Worm (Caenorhabditis elegans) whole organism, L2 larva: ENCODE data around the gene lag-2.

Source experiments
- ama-1 ChIP-seq: fragments of 150-350 bp; optimal IDR thresholded peaks from 2 replicates; lab custom pipeline; 2018; ENCODE audit warnings: inconsistent platforms
- crh-2 ChIP-seq: sonication (generic microtip); optimal IDR thresholded peaks from 2 replicates; lab custom pipeline; 2017; ENCODE audit warnings: missing biosample characterization, missing genetic modification characterization
- dmd-4 ChIP-seq: sonication (generic microtip); optimal IDR thresholded peaks from 2 replicates; lab custom pipeline; 2017; ENCODE audit warnings: missing biosample characterization, missing genetic modification characterization
- egl-27 ChIP-seq: sonication (generic microtip); optimal IDR thresholded peaks from 3 replicates; lab custom pipeline; 2017; ENCODE audit warnings: missing biosample characterization, missing genetic modification reagents, missing genetic modification characterization
- fos-1 ChIP-seq: fragments of 150-350 bp; optimal IDR thresholded peaks from 2 replicates; lab custom pipeline; 2014; ENCODE audit warnings: missing biosample characterization, missing genetic modification characterization
- lsy-2 ChIP-seq, 2 experiments: fragments of 150-350 bp in 1 of 2; sonication (generic microtip) in 1 of 2; optimal IDR thresholded peaks; 2 replicates each; lab custom pipeline; 2014 to 2017; ENCODE audit warnings: missing biosample characterization in 2 of 2, missing genetic modification characterization in 2 of 2
- mdl-1 ChIP-seq, 2 experiments: fragments of 150-350 bp in 1 of 2; sonication (generic microtip) in 1 of 2; optimal IDR thresholded peaks; 2 replicates each; lab custom pipeline; 2017; ENCODE audit warnings: missing biosample characterization in 2 of 2, missing genetic modification characterization in 2 of 2
- nhr-11 ChIP-seq: fragments of 150-350 bp; optimal IDR thresholded peaks from 2 replicates; lab custom pipeline; 2014; ENCODE audit warnings: missing biosample characterization, missing genetic modification characterization
- nhr-129 ChIP-seq: fragments of 150-350 bp; optimal IDR thresholded peaks from 2 replicates; lab custom pipeline; 2014; ENCODE audit warnings: missing biosample characterization, missing genetic modification characterization
- nhr-6 ChIP-seq: fragments of 150-350 bp; optimal IDR thresholded peaks from 2 replicates; lab custom pipeline; 2014; ENCODE audit warnings: missing biosample characterization, missing genetic modification characterization
- snpc-4 ChIP-seq: fragments of 150-350 bp; optimal IDR thresholded peaks from 2 replicates; lab custom pipeline; 2014; ENCODE audit warnings: missing biosample characterization, missing genetic modification characterization
- unc-39 ChIP-seq: fragments of 150-350 bp; optimal IDR thresholded peaks from 2 replicates; lab custom pipeline; 2014; ENCODE audit warnings: missing biosample characterization, missing genetic modification characterization
- ztf-11 ChIP-seq: sonication (generic microtip); optimal IDR thresholded peaks from 2 replicates; lab custom pipeline; 2017; ENCODE audit warnings: missing biosample characterization, missing genetic modification characterization

DNA sequence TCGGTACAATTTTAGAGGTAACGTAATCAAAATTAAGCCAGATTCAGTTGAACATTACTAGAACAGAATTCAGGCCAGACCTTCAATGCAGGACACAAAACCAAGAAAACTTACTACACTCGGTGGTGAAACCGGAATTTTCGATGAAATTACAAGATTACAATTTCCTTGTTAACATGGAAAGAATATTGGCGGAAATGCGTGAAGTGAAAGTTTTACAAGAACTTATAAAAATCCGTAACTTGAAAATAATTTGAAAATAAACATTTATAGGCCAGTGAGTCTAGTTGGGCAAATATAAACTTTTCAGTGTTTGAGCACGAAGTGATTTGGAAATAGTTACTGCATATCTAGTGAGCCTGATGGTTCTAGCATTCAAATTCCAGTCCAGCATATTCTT, 46.7 kb downstream of the lag-2 start, which contains the start of gene K08D9.6:
- TF ChIP-seq dmd-4 (tag; lab: Kevin White, UChicago) = no peak
- TF ChIP-seq ztf-11 (tag; lab: Kevin White, UChicago) = no peak
- TF ChIP-seq snpc-4 (tag; lab: Kevin White, UChicago) = no peak
- no peak for TF ChIP-seq nhr-6 (tag; lab: Kevin White, UChicago)
- TF ChIP-seq lsy-2 (tag; optimal IDR thresholded peaks at IDR 0.05; lab: Kevin White, UChicago) = no peak
- no peak for TF ChIP-seq crh-2 (tag; lab: Kevin White, UChicago)
- TF ChIP-seq mdl-1 (tag; optimal IDR thresholded peaks at IDR 0.05; lab: Kevin White, UChicago) = no peak
- TF ChIP-seq egl-27 (tag; lab: Kevin White, UChicago) = no peak
- no peak for TF ChIP-seq unc-39 (tag; lab: Kevin White, UChicago)
- no peak for TF ChIP-seq nhr-129
- no peak for TF ChIP-seq nhr-11 (tag; lab: Kevin White, UChicago)
- TF ChIP-seq ama-1 (lab: Kevin White, UChicago) = no peak
- no peak for TF ChIP-seq fos-1 (tag; lab: Kevin White, UChicago)
